Fruit fly (Drosophila melanogaster): ENCODE data around the gene CG4022.

DNA sequence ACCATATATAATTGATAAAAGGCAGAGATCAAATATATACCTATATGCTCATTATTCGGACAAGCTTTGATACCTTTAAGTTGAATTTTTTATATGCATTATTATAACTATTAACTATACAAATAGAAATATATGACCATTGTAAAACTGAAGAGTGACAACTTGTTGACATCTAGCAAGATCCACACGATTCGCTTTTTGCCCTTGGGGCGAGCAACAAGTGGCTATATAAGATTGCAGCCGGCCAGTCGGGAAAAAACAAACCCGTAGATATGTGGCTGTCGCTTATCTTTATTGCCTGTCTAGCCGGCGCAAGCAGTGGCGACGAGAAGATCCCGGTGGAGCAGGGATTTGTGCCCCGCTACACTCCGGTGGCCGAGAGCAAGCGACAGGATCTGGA, 48.7 kb downstream of the CG4022 start, which contains the start of gene CG34456:
- TF ChIP-seq CG10654 (GFP tag; optimal IDR thresholded peaks at IDR 0.05) (no peak), nom (GFP tag; optimal IDR thresholded peaks at IDR 0.05) (no peak), fd3F (GFP tag; optimal IDR thresholded peaks at IDR 0.05) (no peak), Gug (GFP tag; IDR thresholded peaks at IDR 0.05) (no peak), BtbVII (GFP tag; optimal IDR thresholded peaks at IDR 0.05) (no peak), luna (GFP tag; optimal IDR thresholded peaks at IDR 0.05) (no peak)

Measured in whole organism, embryonic.